Fruit fly (Drosophila melanogaster): ENCODE results near the gene indra.

The indra gene

dm6 chr3L:1320230-1320930, 21.8 kb downstream of the indra start (continued):
- no peak for TF ChIP-seq Dip2 (GFP tag; IDR thresholded peaks at IDR 0.05)
- TF ChIP-seq Spps (tag; optimal IDR thresholded peaks at IDR 0.05) = no peak
- TF ChIP-seq Sry-β (GFP tag; optimal IDR thresholded peaks at IDR 0.05) = no peak
- TF ChIP-seq CG6689 (GFP tag; IDR thresholded peaks at IDR 0.05) = 0 out of 2 replicates have a peak, but pooled peaks have one; percentile 4
- no peak for TF ChIP-seq pum (GFP tag; optimal IDR thresholded peaks at IDR 0.05)
- no peak for TF ChIP-seq yki (optimal IDR thresholded peaks at IDR 0.05)
- no peak for TF ChIP-seq CG15269 (tag; optimal IDR thresholded peaks at IDR 0.05)
- TF ChIP-seq Ets65A (GFP tag) = peak; percentile 31
- no peak for TF ChIP-seq trem (tag; optimal IDR thresholded peaks at IDR 0.05)
- TF ChIP-seq dan (GFP tag; IDR thresholded peaks at IDR 0.05) = no peak
- no peak for TF ChIP-seq amos (GFP tag; IDR thresholded peaks at IDR 0.05; ENCODE audit: partially characterized antibody)
- peak; percentile 10 for TF ChIP-seq CG18262 (tag; optimal IDR thresholded peaks at IDR 0.05)
- no peak for TF ChIP-seq rib (GFP tag; IDR thresholded peaks at IDR 0.05)
- no peak for TF ChIP-seq prd (optimal IDR thresholded peaks at IDR 0.05)
- peak; percentile 14; the same call in 1 of the 3 replicates for TF ChIP-seq prd (GFP tag; IDR thresholded peaks at IDR 0.05)
- TF ChIP-seq sens (GFP tag) = peak; percentile 31
- TF ChIP-seq dmrt11E (tag; optimal IDR thresholded peaks at IDR 0.05) = no peak
- peak; percentile 28 for TF ChIP-seq CG30403 (GFP tag; optimal IDR thresholded peaks at IDR 0.05)
- TF ChIP-seq CG4854 (GFP tag; optimal IDR thresholded peaks at IDR 0.05) = no peak
- peak in 1 of 2 experiments; percentile 99 for TF ChIP-seq Hr78 (GFP tag; optimal IDR thresholded peaks at IDR 0.05)
- TF ChIP-seq lab (GFP tag; optimal IDR thresholded peaks at IDR 0.05) = peak; percentile 57
- TF ChIP-seq C15 (GFP tag; IDR thresholded peaks at IDR 0.05) = no peak
- TF ChIP-seq trh (GFP tag; optimal IDR thresholded peaks at IDR 0.05) = no peak
- peak; percentile 7 for TF ChIP-seq phol (tag; optimal IDR thresholded peaks at IDR 0.05)
- peak; percentile 48; the same call in 1 of the 2 replicates for TF ChIP-seq GATAe (GFP tag; conservative IDR thresholded peaks at IDR 0.05)
- no peak for TF ChIP-seq Lhr (GFP tag; optimal IDR thresholded peaks at IDR 0.05)
- TF ChIP-seq unpg (GFP tag; optimal IDR thresholded peaks at IDR 0.05) = peak; percentile 8
- TF ChIP-seq CG17568 (GFP tag; optimal IDR thresholded peaks at IDR 0.05) = no peak
- no peak for TF ChIP-seq pho (GFP tag; optimal IDR thresholded peaks at IDR 0.05)
- TF ChIP-seq oc (tag; optimal IDR thresholded peaks at IDR 0.05) = no peak
- no peak for TF ChIP-seq CG43689 (GFP tag; IDR thresholded peaks at IDR 0.05)
- no peak for TF ChIP-seq gce (GFP tag; IDR thresholded peaks at IDR 0.05)
- TF ChIP-seq grn (GFP tag; optimal IDR thresholded peaks at IDR 0.05) = peak; percentile 85
- peak in 1 of 2 experiments; percentile 21 for TF ChIP-seq Pdp1 (GFP tag; optimal IDR thresholded peaks at IDR 0.05)
- no peak for TF ChIP-seq CG17186 (GFP tag; optimal IDR thresholded peaks at IDR 0.05)

- TF ChIP-seq gsb (GFP tag; IDR thresholded peaks at IDR 0.05) = no peak
- TF ChIP-seq BtbVII (GFP tag; optimal IDR thresholded peaks at IDR 0.05) = no peak
- peak; percentile 86 for TF ChIP-seq CG17328 (GFP tag; IDR thresholded peaks at IDR 0.05)
- TF ChIP-seq CG15696 (tag; optimal IDR thresholded peaks at IDR 0.05) = no peak
- peak; percentile 52 for TF ChIP-seq CG7786 (GFP tag; optimal IDR thresholded peaks at IDR 0.05)
- peak; percentile 57 for TF ChIP-seq CG18619 (GFP tag; optimal IDR thresholded peaks at IDR 0.05)
- peak; percentile 62 for TF ChIP-seq CG31388 (GFP tag; optimal IDR thresholded peaks at IDR 0.05)
- TF ChIP-seq caup (GFP tag; optimal IDR thresholded peaks at IDR 0.05; ENCODE audit: severe bottlenecking) = peak; percentile 24
- TF ChIP-seq CG14860 (GFP tag; IDR thresholded peaks at IDR 0.05; ENCODE audit: partially characterized antibody) = no peak
- no peak for TF ChIP-seq ash1 (GFP tag; optimal IDR thresholded peaks at IDR 0.05)
- TF ChIP-seq CG12659 (GFP tag; optimal IDR thresholded peaks at IDR 0.05) = peak; percentile 74
- peak; percentile 67 for TF ChIP-seq slp2 (GFP tag; optimal IDR thresholded peaks at IDR 0.05)
- peak; percentile 25 for TF ChIP-seq CG13123 (GFP tag; optimal IDR thresholded peaks at IDR 0.05)
- TF ChIP-seq CG10654 (GFP tag; optimal IDR thresholded peaks at IDR 0.05) = peak; percentile 77
- peak; percentile 82 for TF ChIP-seq CG18262 (tag; optimal IDR thresholded peaks at IDR 0.05)
- peak; percentile 81 for TF ChIP-seq CG1529 (GFP tag; optimal IDR thresholded peaks at IDR 0.05)
- TF ChIP-seq mirr (GFP tag; optimal IDR thresholded peaks at IDR 0.05) = no peak
These were observed 23.0 kb downstream of the indra start for dm6 chr3L:1319097-1319725.

Data from whole organism, embryonic.